Worm (Caenorhabditis elegans): ENCODE measurements around the gene vhp-1.

The vhp-1 gene

DNA sequence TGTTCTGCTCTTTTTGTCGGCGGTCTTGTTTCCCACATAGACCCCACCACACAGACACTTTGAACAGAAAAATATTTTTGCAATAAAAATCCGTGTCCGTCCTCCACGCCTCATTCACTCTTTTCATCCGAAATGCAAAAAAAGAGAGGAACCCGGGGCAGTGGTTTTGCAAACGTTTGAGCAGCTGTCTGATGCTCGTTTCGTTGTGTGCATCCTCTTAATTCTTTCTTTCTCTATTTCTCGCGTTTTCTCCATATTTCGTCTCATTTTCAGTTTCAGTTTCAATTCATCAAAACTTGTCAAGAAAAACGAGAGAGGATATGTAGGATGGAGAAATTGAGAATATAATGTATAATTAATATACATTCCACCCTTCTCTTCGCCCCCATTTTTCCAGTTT is 14.1 kb upstream of the vhp-1 start:
- TF ChIP-seq tbx-11 (GFP tag; IDR thresholded peaks at IDR 0.05) (no peak), ceh-36 (tag; optimal IDR thresholded peaks at IDR 0.05) (no peak), tbx-37 (GFP tag; conservative IDR thresholded peaks at IDR 0.05) (no peak), scrt-1 (GFP tag; IDR thresholded peaks at IDR 0.05) (no peak), hmbx-1 (tag; optimal IDR thresholded peaks at IDR 0.05) (no peak), hmg-4 (GFP tag; optimal IDR thresholded peaks at IDR 0.05) (no peak), flt-1 (GFP tag; IDR thresholded peaks at IDR 0.05) (no peak), aly-1 (tag; optimal IDR thresholded peaks at IDR 0.05) (no peak), F13C5.2 (tag; optimal IDR thresholded peaks at IDR 0.05) (no peak), B0310.2 (tag; optimal IDR thresholded peaks at IDR 0.05) (no peak), tra-4 (tag; optimal IDR thresholded peaks at IDR 0.05) (no peak), hnd-1 (tag; optimal IDR thresholded peaks at IDR 0.05) (no peak)

DNA sequence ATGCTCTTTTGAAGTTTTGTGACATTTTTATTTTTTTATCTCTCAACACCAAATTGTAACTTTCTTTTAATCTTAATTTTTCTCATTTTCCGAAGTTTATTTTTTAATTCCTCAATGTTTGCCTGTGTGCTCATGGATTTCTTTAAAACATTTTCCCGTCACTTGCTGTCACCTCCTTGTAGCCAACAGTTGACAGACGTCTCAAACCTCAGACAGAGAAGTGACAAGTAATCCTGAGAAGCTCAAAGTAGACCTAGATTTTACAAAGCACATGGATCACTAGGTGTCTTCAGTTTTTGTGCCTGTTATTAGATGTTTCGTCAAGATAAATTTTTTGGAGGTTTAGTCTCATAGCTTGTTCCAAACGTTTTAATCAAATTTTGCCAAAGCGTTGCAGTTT is 13.4 kb upstream of the vhp-1 start:
- no peak for TF ChIP-seq pes-1 (GFP tag; IDR thresholded peaks at IDR 0.05)
- no peak for TF ChIP-seq ceh-13 (GFP tag; optimal IDR thresholded peaks at IDR 0.05)
- no peak for TF ChIP-seq hmbx-1 (tag; optimal IDR thresholded peaks at IDR 0.05)
- TF ChIP-seq flt-1 (GFP tag; IDR thresholded peaks at IDR 0.05): no peak
- TF ChIP-seq tbx-37 (GFP tag; conservative IDR thresholded peaks at IDR 0.05): no peak

DNA sequence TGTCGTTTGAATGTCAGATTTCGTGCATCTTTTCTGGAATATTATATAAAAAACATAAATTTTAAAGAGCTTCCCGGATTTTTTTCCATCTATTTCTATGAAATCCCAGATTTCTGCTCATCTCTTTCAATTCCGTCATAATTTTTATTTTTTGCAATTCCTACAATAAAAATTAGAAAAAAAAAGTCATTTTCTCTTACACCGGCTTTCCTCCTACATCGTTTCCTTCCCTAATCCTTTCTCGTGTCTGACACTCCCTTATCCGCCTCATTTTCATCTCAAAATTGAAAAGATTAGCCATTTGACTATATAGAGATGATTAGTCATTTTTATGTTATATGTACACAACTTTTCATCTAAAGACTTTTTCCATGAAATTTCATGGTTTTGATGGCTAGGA is 12.3 kb upstream of the vhp-1 start:
- no peak for TF ChIP-seq ceh-13 (GFP tag; optimal IDR thresholded peaks at IDR 0.05)
- TF ChIP-seq flt-1 (GFP tag; IDR thresholded peaks at IDR 0.05): no peak
- no peak for TF ChIP-seq tra-4 (tag; optimal IDR thresholded peaks at IDR 0.05)
- TF ChIP-seq F13C5.2 (tag; optimal IDR thresholded peaks at IDR 0.05): no peak
- no peak for TF ChIP-seq sea-1 (GFP tag; conservative IDR thresholded peaks at IDR 0.05)
- no peak for TF ChIP-seq scrt-1 (GFP tag; IDR thresholded peaks at IDR 0.05)

DNA sequence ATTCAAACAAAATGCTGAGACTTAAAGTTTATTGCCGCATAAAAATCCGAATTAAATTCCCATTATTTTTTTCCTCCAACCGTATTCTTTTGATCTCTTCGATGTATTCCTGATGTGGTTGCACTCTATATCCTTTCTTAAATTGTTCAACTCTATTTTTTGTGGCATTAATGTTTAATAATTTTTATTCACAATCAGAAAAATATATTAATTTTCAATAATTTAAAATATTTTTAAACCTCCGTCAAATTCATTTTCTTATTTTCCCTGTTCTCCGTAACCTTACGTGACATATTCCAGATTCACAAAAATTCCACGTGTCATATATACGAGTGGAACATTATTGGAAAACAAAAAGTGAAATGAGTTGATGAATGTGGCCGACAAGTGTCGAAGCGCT is 11.3 kb upstream of the vhp-1 start, which contains the start of gene gcy-12:
TSS of gene gcy-12 (plus strand) at position 301 of the 400 bp plus-strand sequence.
- no peak for TF ChIP-seq flt-1 (GFP tag; IDR thresholded peaks at IDR 0.05)

DNA sequence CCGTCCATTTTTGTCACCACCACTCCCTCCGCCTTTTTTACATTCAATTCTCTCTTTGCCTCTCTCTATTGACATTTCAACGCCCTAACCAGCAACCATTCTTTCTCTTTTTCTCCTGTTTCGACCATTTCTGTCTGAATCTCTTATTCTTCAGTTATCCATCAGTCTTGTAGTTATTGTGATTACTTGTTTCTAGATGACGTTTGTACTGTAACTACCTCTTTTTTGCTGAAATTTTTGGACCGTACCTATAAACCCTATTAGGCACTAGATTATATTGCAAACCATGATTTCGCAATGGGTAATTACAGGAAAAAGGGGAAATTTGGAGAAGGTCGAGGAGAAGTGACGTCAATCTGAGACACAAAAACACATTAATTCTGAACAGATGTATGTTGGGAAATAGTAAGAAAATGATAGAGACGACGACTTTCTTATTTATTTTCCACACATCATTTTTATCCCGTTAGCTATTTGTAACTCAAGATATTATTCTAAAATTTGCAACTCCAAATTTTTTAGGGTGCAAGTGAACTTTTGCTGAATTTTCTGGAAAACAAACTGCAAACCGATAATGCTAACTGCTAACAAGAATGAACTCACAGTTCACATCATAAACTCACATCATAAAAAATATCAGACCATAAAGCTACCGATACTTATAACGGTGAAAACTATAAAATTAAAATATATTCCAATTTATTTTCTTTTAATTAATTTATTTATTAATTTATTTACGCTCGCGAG is 2.7 kb upstream of the vhp-1 start:
- TF ChIP-seq pes-1 (GFP tag; IDR thresholded peaks at IDR 0.05) (no peak), ceh-36 (tag; optimal IDR thresholded peaks at IDR 0.05) (no peak), hmbx-1 (tag; optimal IDR thresholded peaks at IDR 0.05) (no peak), hnd-1 (tag; optimal IDR thresholded peaks at IDR 0.05) (no peak), scrt-1 (GFP tag; IDR thresholded peaks at IDR 0.05) (no peak), B0310.2 (tag; optimal IDR thresholded peaks at IDR 0.05) (no peak), flt-1 (GFP tag; IDR thresholded peaks at IDR 0.05) (no peak), ama-1 (optimal IDR thresholded peaks at IDR 0.05) (no peak), tbx-11 (GFP tag; IDR thresholded peaks at IDR 0.05) (no peak), sea-1 (GFP tag; conservative IDR thresholded peaks at IDR 0.05) (no peak), aly-1 (tag; optimal IDR thresholded peaks at IDR 0.05) (no peak), ets-7 (tag; optimal IDR thresholded peaks at IDR 0.05) (no peak), ceh-13 (GFP tag; optimal IDR thresholded peaks at IDR 0.05) (no peak), tbx-37 (GFP tag; conservative IDR thresholded peaks at IDR 0.05) (no peak), F13C5.2 (tag; optimal IDR thresholded peaks at IDR 0.05) (no peak)

DNA sequence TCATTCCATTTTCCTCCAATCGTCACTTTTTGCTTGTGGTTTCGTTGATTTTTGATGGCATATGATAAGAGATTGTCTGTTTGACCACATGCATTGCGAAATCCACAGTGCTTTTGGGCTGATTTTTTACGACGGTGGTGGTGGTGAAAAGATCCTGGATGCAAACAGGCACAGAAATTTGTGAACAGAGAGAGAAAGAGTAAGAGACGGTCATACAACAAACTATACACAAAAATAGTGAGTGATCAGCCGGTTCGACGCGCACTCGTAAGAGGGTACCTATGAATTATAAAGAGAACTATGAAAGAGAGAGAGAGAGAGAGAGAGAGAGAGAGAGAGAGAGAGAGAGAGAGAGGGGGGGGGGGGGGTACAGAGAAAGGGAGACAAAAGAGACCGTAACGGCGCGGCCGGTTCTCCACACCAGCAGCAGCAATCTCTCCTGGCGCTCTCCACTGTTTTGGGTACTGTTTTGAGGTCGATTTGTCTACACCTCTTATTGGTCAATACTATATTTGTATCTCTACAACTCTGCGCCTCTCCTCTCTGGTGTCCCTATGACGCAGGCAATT is 1.3 kb upstream of the vhp-1 start:
- TF ChIP-seq hnd-1 (tag; optimal IDR thresholded peaks at IDR 0.05) (no peak), hmg-4 (GFP tag; optimal IDR thresholded peaks at IDR 0.05) (peak; percentile 42), tbx-37 (GFP tag; conservative IDR thresholded peaks at IDR 0.05) (no peak), ceh-36 (tag; optimal IDR thresholded peaks at IDR 0.05) (peak; percentile 29)

DNA sequence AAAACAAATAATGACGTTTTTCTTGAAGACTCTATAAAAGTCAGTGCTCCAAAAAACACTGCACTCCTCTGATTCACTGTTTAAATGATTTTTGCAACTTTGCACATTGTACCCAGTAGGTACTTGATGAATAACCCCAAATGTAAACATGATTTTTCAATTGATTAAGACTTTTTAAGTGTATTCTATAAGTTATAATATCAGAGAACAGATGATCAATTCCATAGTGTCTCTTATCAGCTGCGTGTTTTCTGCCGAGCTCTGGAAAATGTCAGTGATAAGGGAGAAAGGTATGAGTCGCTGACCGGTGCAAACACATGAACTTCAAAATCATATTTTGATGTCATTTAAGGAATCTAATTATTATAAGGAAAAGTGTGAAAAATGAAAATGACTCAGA is 697 bp downstream of the vhp-1 start:
- TF ChIP-seq tra-4 (tag; optimal IDR thresholded peaks at IDR 0.05) (no peak), sea-1 (GFP tag; conservative IDR thresholded peaks at IDR 0.05) (no peak), hmbx-1 (tag; optimal IDR thresholded peaks at IDR 0.05) (no peak), pes-1 (GFP tag; IDR thresholded peaks at IDR 0.05) (no peak), ama-1 (optimal IDR thresholded peaks at IDR 0.05) (no peak), hnd-1 (tag; optimal IDR thresholded peaks at IDR 0.05) (no peak), flt-1 (GFP tag; IDR thresholded peaks at IDR 0.05) (no peak), ceh-13 (GFP tag; optimal IDR thresholded peaks at IDR 0.05) (no peak), tbx-11 (GFP tag; IDR thresholded peaks at IDR 0.05) (no peak), tbx-37 (GFP tag; conservative IDR thresholded peaks at IDR 0.05) (no peak), F13C5.2 (tag; optimal IDR thresholded peaks at IDR 0.05) (no peak), ceh-36 (tag; optimal IDR thresholded peaks at IDR 0.05) (no peak), B0310.2 (tag; optimal IDR thresholded peaks at IDR 0.05) (no peak), aly-1 (tag; optimal IDR thresholded peaks at IDR 0.05) (no peak)

DNA sequence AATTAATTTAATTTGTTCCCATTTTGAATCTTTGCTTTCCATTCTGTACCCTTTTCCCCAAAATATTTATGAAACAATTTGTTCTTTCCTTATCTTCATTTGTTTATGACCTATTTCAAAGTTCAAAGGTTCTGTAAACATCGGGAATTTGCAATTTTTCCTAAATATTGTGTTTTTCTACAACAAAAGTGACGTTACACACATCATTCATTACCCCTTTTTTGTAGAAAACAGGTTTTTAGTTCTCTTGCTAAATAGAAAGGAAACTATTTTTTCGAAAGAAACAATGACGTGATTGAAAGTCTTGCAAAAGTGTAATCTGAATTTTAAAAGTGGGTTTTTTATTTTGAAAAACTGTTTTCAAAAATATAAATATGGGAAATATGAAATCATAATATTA is 1.6 kb downstream of the vhp-1 start:
- no peak for TF ChIP-seq B0310.2 (tag; optimal IDR thresholded peaks at IDR 0.05)
- no peak for TF ChIP-seq F13C5.2 (tag; optimal IDR thresholded peaks at IDR 0.05)
- no peak for TF ChIP-seq aly-1 (tag; optimal IDR thresholded peaks at IDR 0.05)
- TF ChIP-seq sea-1 (GFP tag; conservative IDR thresholded peaks at IDR 0.05): no peak
- TF ChIP-seq hmg-4 (GFP tag; optimal IDR thresholded peaks at IDR 0.05): no peak

Data from whole organism, early embryonic.